Worm (Caenorhabditis elegans): ENCODE data around the gene srg-65.

srg-65 gene

DNA sequence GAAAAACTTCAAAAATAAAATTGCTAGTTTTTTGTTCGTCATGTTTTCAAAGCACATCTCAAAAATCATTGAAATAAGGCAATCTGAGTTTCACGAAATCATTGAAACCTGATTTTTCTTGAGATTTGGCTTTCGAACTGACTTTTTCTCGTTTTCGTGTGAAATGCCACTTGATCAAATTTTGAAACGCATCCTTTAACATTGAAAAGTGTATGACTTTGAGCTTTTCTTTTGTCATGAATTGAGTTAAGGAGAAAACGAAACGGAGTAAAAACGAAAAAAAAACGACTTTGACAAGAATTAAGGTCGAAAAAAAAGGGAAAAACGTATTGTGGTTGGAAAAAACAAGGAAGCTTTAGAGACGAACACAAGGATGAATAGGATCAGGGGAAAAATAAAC, 29.8 kb downstream of the srg-65 start:
- no peak for TF ChIP-seq nhr-43 (tag; optimal IDR thresholded peaks at IDR 0.05; ENCODE audit: poor library complexity, severe bottlenecking)
- TF ChIP-seq fkh-10 (GFP tag; optimal IDR thresholded peaks at IDR 0.05), result peak; percentile 45

DNA sequence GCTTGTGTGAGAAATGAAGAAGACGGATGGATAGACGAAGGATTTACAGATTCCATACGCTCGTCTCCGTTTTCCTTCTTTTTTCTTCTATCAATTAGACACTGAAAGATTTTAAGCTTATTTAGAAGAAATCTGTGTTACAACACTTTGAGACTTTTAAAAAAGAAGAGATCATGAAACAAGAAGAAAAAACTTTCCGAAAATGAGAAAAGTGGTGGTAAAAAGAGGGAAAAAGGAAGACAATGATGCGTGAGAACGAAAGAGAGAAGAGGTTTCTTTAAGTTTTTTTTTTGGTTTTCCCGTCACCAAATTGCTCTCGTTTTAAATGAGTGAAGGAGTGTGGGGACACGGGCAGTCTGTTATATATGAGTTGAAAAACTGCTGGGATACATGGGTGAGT, 31.2 kb downstream of the srg-65 start, which contains the start of gene glc-3:
Gene glc-3, minus strand, starts transcription at position 101 of the 400 bp plus-strand sequence.
- TF ChIP-seq ztf-11 (tag; optimal IDR thresholded peaks at IDR 0.05) (no peak), lin-39 (tag; optimal IDR thresholded peaks at IDR 0.05) (no peak), hmg-11 (tag; optimal IDR thresholded peaks at IDR 0.05) (no peak), skn-1 (tag; optimal IDR thresholded peaks at IDR 0.05) (no peak)

DNA sequence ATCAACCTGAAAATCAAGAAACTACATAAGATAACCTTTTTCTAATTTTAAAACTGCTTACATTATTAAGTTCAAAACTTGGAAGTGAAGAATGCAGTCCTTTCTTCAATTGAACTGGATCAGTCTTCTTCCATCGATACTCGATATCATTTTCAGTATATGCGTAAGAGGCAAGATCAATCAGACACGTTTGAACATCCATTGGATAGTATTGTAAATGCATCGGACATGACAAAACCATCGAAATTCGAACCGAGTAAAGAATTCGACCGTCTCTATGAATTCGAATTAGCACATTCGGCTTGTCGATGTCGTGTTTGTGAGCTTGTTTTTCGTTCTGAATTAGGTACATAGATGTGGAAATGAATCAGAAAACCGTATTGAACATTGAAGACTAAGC, 34.0 kb downstream of the srg-65 start:
- no peak for TF ChIP-seq elt-1 (tag; optimal IDR thresholded peaks at IDR 0.05)
- no peak for TF ChIP-seq nhr-43 (tag; optimal IDR thresholded peaks at IDR 0.05; ENCODE audit: poor library complexity, severe bottlenecking)
- TF ChIP-seq eor-1 (tag; optimal IDR thresholded peaks at IDR 0.05), result no peak
- TF ChIP-seq jun-1 (tag; optimal IDR thresholded peaks at IDR 0.05), result no peak
- no peak for TF ChIP-seq zag-1 (tag; optimal IDR thresholded peaks at IDR 0.05)
- TF ChIP-seq mdl-1 (tag; optimal IDR thresholded peaks at IDR 0.05), result no peak
- TF ChIP-seq ceh-9 (tag; optimal IDR thresholded peaks at IDR 0.05), result no peak
- TF ChIP-seq snpc-4 (tag; optimal IDR thresholded peaks at IDR 0.05), result no peak

DNA sequence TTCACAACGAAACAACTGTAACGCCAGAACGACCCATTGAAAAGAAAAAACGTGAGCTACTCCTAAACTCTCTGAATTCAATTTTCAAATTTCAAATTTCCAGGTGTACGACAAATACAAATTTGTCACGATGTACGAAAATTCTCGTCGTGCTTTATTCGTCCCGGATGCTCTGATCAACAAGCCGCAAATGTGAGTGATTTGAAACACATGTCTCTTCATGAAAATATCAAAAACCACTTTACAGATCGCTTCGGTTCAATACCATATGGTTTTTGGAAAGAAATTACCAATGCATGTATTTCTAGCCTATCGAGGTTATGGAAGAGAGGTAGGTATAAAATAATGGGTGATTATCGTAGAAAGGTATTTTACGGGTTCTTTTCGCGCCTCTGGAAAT, 37.7 kb downstream of the srg-65 start:
- TF ChIP-seq nhr-237 (tag; optimal IDR thresholded peaks at IDR 0.05), result no peak
- TF ChIP-seq tbx-2 (tag; optimal IDR thresholded peaks at IDR 0.05), result no peak
- TF ChIP-seq zag-1 (tag; optimal IDR thresholded peaks at IDR 0.05), result no peak
- no peak for TF ChIP-seq nhr-25 (tag; optimal IDR thresholded peaks at IDR 0.05)
- TF ChIP-seq mml-1 (tag; optimal IDR thresholded peaks at IDR 0.05), result no peak
- TF ChIP-seq ceh-82 (tag; optimal IDR thresholded peaks at IDR 0.05), result no peak
- no peak for TF ChIP-seq R02D3.7 (tag; optimal IDR thresholded peaks at IDR 0.05)
- no peak for TF ChIP-seq nhr-67 (tag; optimal IDR thresholded peaks at IDR 0.05)
- TF ChIP-seq sea-2 (GFP tag; optimal IDR thresholded peaks at IDR 0.05), result no peak
- TF ChIP-seq elt-2 (tag; optimal IDR thresholded peaks at IDR 0.05), result no peak
- no peak for TF ChIP-seq pha-4 (tag; optimal IDR thresholded peaks at IDR 0.05)
- no peak for TF ChIP-seq lin-39 (tag; optimal IDR thresholded peaks at IDR 0.05)
- no peak for TF ChIP-seq egl-27 (tag; optimal IDR thresholded peaks at IDR 0.05)

DNA sequence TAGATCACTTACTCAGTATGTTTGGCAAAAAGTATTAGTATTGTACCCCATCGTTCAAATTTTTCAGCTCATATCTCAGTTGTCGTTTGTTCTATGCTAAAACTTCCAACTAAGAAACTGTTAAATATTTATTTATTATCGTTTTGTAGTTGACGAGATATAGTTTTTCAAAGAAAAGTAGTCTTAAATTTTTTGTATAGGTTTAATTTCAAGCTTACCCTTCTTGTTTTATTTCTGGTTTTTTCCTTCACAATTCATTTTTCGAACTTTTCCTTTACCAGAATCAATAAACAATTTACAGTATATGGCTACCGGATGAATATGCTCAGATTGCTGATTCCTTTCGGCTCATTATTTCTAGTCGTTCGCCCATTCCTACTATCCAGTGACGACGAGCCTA, 38.9 kb downstream of the srg-65 start, which contains the start of gene F08F3.1:
Gene F08F3.1, plus strand, starts transcription at position 301 of the 400 bp plus-strand sequence.
- TF ChIP-seq unc-62 (GFP tag; optimal IDR thresholded peaks at IDR 0.05) (no peak), pha-4 (tag; optimal IDR thresholded peaks at IDR 0.05) (no peak), fkh-2 (tag; optimal IDR thresholded peaks at IDR 0.05) (no peak), ceh-82 (tag; optimal IDR thresholded peaks at IDR 0.05) (no peak), elt-1 (tag; optimal IDR thresholded peaks at IDR 0.05) (no peak), nhr-237 (tag; optimal IDR thresholded peaks at IDR 0.05) (no peak), egl-27 (tag; optimal IDR thresholded peaks at IDR 0.05) (no peak), ZK546.5 (tag; optimal IDR thresholded peaks at IDR 0.05) (no peak), snpc-4 (tag; optimal IDR thresholded peaks at IDR 0.05) (no peak), tbx-2 (tag; optimal IDR thresholded peaks at IDR 0.05) (no peak), nhr-76 (tag; optimal IDR thresholded peaks at IDR 0.05) (no peak), ceh-16 (tag; optimal IDR thresholded peaks at IDR 0.05) (no peak), mdl-1 (tag; optimal IDR thresholded peaks at IDR 0.05) (no peak), lsy-12 (tag; optimal IDR thresholded peaks at IDR 0.05) (no peak), nhr-28 (tag; optimal IDR thresholded peaks at IDR 0.05) (no peak), skn-1 (tag; optimal IDR thresholded peaks at IDR 0.05) (no peak), ceh-9 (tag; optimal IDR thresholded peaks at IDR 0.05) (no peak), nhr-12 (tag; optimal IDR thresholded peaks at IDR 0.05) (no peak)

DNA sequence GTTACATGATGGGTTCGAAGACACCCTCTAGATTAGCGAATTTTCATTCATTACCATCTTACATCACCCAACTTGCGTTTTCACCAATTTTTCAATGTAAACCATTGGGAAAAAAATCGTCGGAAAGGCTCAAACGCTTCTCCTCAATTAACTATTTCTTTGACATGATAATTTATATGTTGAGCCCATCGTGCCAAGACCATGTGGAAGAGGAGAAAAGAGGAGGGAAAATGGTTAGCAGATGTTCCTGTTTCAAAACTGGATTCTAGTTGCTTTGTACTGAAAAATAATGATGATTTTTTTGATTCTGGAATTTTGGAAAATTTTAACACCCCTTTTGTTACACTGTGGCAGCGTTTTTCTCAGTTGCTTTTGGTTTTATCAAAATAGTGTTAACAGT, 40.7 kb downstream of the srg-65 start:
- no peak for TF ChIP-seq nfya-1 (tag; optimal IDR thresholded peaks at IDR 0.05; ENCODE audit: insufficient read depth)
- no peak for TF ChIP-seq nhr-25 (tag; optimal IDR thresholded peaks at IDR 0.05)
- no peak for TF ChIP-seq lsy-12 (tag; optimal IDR thresholded peaks at IDR 0.05)
- TF ChIP-seq sea-2 (GFP tag; optimal IDR thresholded peaks at IDR 0.05), result no peak
